Worm (Caenorhabditis elegans) whole organism, mixed stage, embryonic: ENCODE data around the gene F33E11.3.

ENCODE experiments used
- elt-1 ChIP-seq: sonication (generic microtip); optimal IDR thresholded peaks from 2 replicates; lab custom pipeline; 2017; ENCODE audit warnings: missing genetic modification characterization, mild to moderate bottlenecking, missing compliant biosample characterization, antibody characterized with exemption, moderate library complexity, borderline replicate concordance; ENCODE audit not compliant: insufficient read depth
- lsy-2 ChIP-seq: fragments of 150-350 bp; optimal IDR thresholded peaks from 2 replicates; lab custom pipeline; 2014; ENCODE audit warnings: missing biosample characterization, missing genetic modification characterization
- nhr-2 ChIP-seq: fragments of 150-350 bp; optimal IDR thresholded peaks from 2 replicates; lab custom pipeline; 2014; ENCODE audit warnings: missing biosample characterization, missing genetic modification characterization
- nhr-76 ChIP-seq: sonication (generic microtip); optimal IDR thresholded peaks from 2 replicates; lab custom pipeline; 2017; ENCODE audit warnings: missing biosample characterization, missing genetic modification characterization
- snpc-4 ChIP-seq: fragments of 150-350 bp; optimal IDR thresholded peaks from 2 replicates; lab custom pipeline; 2014; ENCODE audit warnings: missing biosample characterization, missing genetic modification characterization
- sptf-1 ChIP-seq: sonication (generic microtip); optimal IDR thresholded peaks from 2 replicates; lab custom pipeline; 2017; ENCODE audit warnings: mild to moderate bottlenecking, missing genetic modification characterization, moderate library complexity, missing compliant biosample characterization

DNA sequence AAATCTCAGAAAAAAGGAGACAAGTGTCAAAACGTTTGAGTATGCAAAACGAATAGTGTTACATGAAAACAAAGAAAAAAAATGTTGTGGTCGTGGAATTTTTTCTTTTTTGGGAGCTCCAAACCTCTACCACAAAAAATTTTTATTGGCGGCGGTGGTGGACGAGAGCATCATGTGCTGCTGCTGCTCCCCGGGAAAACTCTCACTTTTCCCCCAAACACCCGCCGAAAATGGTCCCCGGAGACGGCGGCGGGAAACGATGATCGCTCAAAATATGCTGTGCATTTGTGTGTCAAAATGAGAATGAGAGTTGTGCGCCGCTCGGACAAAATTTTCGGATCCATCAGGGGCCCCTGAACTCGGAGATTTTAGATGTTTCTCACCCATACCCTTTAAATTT lies 8.7 kb downstream of the F33E11.3 start:
- TF ChIP-seq lsy-2 (tag; lab: Kevin White, UChicago) (no peak), elt-1 (tag; lab: Kevin White, UChicago) (no peak), sptf-1 (tag; lab: Kevin White, UChicago) (no peak), nhr-2 (tag; lab: Kevin White, UChicago) (no peak), nhr-76 (tag; lab: Kevin White, UChicago) (no peak), snpc-4 (tag; lab: Kevin White, UChicago) (no peak)
